Worm (Caenorhabditis elegans): ENCODE data around the gene pals-31.

The pals-31 gene

DNA sequence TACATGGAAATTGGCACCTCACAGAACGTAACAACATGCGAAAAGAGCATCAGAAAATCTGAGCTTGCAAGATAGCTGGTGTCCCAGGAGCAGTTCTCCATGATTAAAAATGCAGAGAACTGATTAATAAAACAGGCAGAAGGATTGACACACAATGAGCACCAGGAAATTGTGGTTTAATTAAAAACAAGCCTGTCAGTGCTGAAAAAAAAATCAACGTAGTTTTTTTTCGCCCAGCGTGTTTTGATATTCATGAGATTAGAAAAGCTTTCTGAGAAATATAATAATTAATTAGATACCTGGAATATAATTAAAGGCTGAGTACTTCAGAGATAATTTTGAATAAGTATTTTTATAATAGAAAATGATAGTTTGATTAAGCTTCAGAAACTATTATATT lies 21.3 kb downstream of the pals-31 start, which contains the start of gene srh-246:
TSS of gene srh-246 (minus strand) at position 101 of the 400 bp plus-strand sequence.
- TF ChIP-seq ceh-13 (GFP tag; optimal IDR thresholded peaks at IDR 0.05) = no peak
- TF ChIP-seq scrt-1 (GFP tag; IDR thresholded peaks at IDR 0.05) = no peak
- TF ChIP-seq tra-4 (tag; optimal IDR thresholded peaks at IDR 0.05) = no peak
- TF ChIP-seq ceh-36 (tag; optimal IDR thresholded peaks at IDR 0.05) = no peak
- no peak for TF ChIP-seq hnd-1 (tag; optimal IDR thresholded peaks at IDR 0.05)

DNA sequence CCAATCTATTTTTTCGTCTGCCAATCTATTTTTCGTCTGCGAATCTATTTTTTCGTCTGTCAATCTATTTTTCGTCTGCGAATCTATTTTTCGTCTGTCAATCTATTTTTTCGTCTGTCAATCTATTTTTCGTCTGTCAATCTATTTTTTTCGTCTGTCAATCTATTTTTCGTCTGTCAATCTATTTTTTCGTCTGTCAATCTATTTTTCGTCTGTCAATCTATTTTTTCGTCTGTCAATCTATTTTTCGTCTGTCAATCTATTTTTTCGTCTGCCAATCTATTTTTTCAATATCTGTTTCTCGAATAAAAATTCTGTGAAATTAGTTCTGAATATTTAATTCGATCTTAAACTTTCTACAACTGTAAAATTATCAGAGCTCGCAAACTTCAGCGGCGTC lies 21.8 kb downstream of the pals-31 start:
- TF ChIP-seq tbx-37 (GFP tag; conservative IDR thresholded peaks at IDR 0.05) (peak; percentile 75), tbx-11 (GFP tag; IDR thresholded peaks at IDR 0.05) (peak; percentile 45; the same call in 1 of the 2 replicates)

DNA sequence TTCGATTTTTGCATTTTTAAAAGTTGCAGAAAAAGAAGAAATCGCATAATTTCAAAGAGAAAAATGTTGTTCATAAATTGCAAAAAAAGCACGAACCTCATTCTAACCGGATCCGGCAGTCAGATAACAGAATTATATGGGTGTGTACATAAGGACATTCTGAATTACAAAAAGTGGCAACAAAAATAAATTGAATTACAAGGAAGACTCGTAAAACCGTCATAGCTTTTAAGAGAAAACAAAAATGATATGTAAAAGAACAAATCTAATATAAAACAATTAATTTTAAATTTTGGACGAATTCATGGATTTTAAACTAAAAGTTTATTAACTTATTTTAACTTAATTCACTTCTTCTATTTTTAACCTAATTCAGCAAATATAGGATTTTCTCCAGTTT lies 23.8 kb downstream of the pals-31 start, which contains the start of gene F31F4.17:
TSS of gene F31F4.17 (minus strand) at position 101 of the 400 bp plus-strand sequence.
- TF ChIP-seq tbx-37 (GFP tag; conservative IDR thresholded peaks at IDR 0.05) (no peak), ceh-13 (GFP tag; optimal IDR thresholded peaks at IDR 0.05) (no peak), sea-1 (GFP tag; conservative IDR thresholded peaks at IDR 0.05) (no peak), hmbx-1 (tag; optimal IDR thresholded peaks at IDR 0.05) (no peak), scrt-1 (GFP tag; IDR thresholded peaks at IDR 0.05) (no peak), tra-4 (tag; optimal IDR thresholded peaks at IDR 0.05) (no peak), aly-1 (tag; optimal IDR thresholded peaks at IDR 0.05) (no peak), flt-1 (GFP tag; IDR thresholded peaks at IDR 0.05) (no peak), ama-1 (optimal IDR thresholded peaks at IDR 0.05) (no peak), pes-1 (GFP tag; IDR thresholded peaks at IDR 0.05) (no peak), tbx-11 (GFP tag; IDR thresholded peaks at IDR 0.05) (no peak), hmg-4 (GFP tag; optimal IDR thresholded peaks at IDR 0.05) (no peak), B0310.2 (tag; optimal IDR thresholded peaks at IDR 0.05) (no peak), ets-7 (tag; optimal IDR thresholded peaks at IDR 0.05) (no peak), ceh-36 (tag; optimal IDR thresholded peaks at IDR 0.05) (no peak), F13C5.2 (tag; optimal IDR thresholded peaks at IDR 0.05) (no peak), hnd-1 (tag; optimal IDR thresholded peaks at IDR 0.05) (no peak)

DNA sequence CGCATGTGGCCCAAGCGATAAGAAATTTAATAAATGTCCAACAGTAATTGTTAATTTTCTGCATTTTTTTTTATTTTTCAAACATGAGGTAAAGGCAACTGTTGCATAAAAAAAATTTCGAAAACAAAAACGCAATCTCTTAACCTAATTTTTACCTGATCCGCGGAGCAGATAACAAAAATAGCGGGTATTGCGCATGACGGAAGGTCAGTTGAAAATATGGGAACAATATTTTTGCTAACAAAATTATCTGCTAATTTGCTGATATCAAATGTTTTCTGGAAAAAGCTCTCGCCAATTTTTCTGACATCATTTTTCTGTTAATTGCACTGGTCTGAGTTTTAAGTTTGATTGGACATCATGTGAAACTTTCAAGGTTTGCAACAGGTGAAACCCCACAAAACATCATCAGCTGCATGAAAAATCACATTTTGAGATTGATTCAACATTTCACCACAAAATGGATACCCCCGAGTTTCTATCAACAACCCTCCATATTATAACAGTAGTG lies 28.0 kb downstream of the pals-31 start, which contains the start of the genes F31F4.11 and srh-266:
TSS of gene F31F4.11 (minus strand) at position 101 of the 511 bp plus-strand sequence.
TSS of gene srh-266 (plus strand) at position 461 of the 511 bp plus-strand sequence.
- TF ChIP-seq ceh-36 (tag; optimal IDR thresholded peaks at IDR 0.05) (no peak), sea-1 (GFP tag; conservative IDR thresholded peaks at IDR 0.05) (no peak), ceh-13 (GFP tag; optimal IDR thresholded peaks at IDR 0.05) (no peak), ama-1 (optimal IDR thresholded peaks at IDR 0.05) (no peak), aly-1 (tag; optimal IDR thresholded peaks at IDR 0.05) (no peak), hmg-4 (GFP tag; optimal IDR thresholded peaks at IDR 0.05) (no peak), tbx-37 (GFP tag; conservative IDR thresholded peaks at IDR 0.05) (no peak), hnd-1 (tag; optimal IDR thresholded peaks at IDR 0.05) (no peak), tra-4 (tag; optimal IDR thresholded peaks at IDR 0.05) (no peak), F13C5.2 (tag; optimal IDR thresholded peaks at IDR 0.05) (no peak), pes-1 (GFP tag; IDR thresholded peaks at IDR 0.05) (no peak), ets-7 (tag; optimal IDR thresholded peaks at IDR 0.05) (no peak), B0310.2 (tag; optimal IDR thresholded peaks at IDR 0.05) (no peak), scrt-1 (GFP tag; IDR thresholded peaks at IDR 0.05) (no peak), tbx-11 (GFP tag; IDR thresholded peaks at IDR 0.05) (no peak), flt-1 (GFP tag; IDR thresholded peaks at IDR 0.05) (no peak), hmbx-1 (tag; optimal IDR thresholded peaks at IDR 0.05) (no peak)

DNA sequence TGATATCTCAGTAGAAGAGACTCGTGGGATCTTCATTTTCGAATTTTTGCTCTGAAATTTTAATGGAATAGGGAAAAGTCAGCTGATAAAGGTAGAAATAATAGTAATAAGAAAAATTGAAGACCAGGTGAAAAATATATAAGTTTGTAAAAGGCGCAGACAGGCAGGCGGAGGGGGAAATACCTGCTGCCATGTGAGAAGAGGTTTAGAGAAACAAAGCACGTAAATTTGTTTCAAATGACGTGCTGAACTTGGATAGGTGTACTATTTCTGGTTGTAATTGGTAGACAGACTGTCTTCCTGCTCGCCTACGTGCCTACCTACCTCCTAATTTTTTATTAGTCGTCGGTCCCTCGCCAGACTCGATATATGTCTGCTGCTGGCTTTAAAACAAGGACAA lies 31.1 kb downstream of the pals-31 start, which contains the start of gene nhr-180:
TSS of gene nhr-180 (minus strand) at position 52 of the 400 bp plus-strand sequence.
- TF ChIP-seq flt-1 (GFP tag; IDR thresholded peaks at IDR 0.05) (no peak), ama-1 (optimal IDR thresholded peaks at IDR 0.05) (no peak), hnd-1 (tag; optimal IDR thresholded peaks at IDR 0.05) (no peak), hmbx-1 (tag; optimal IDR thresholded peaks at IDR 0.05) (no peak), F13C5.2 (tag; optimal IDR thresholded peaks at IDR 0.05) (no peak), pes-1 (GFP tag; IDR thresholded peaks at IDR 0.05) (no peak), hmg-4 (GFP tag; optimal IDR thresholded peaks at IDR 0.05) (no peak), sea-1 (GFP tag; conservative IDR thresholded peaks at IDR 0.05) (no peak), ceh-36 (tag; optimal IDR thresholded peaks at IDR 0.05) (no peak), tra-4 (tag; optimal IDR thresholded peaks at IDR 0.05) (no peak), scrt-1 (GFP tag; IDR thresholded peaks at IDR 0.05) (no peak), tbx-11 (GFP tag; IDR thresholded peaks at IDR 0.05) (no peak), B0310.2 (tag; optimal IDR thresholded peaks at IDR 0.05) (no peak), aly-1 (tag; optimal IDR thresholded peaks at IDR 0.05) (no peak), tbx-37 (GFP tag; conservative IDR thresholded peaks at IDR 0.05) (no peak)

DNA sequence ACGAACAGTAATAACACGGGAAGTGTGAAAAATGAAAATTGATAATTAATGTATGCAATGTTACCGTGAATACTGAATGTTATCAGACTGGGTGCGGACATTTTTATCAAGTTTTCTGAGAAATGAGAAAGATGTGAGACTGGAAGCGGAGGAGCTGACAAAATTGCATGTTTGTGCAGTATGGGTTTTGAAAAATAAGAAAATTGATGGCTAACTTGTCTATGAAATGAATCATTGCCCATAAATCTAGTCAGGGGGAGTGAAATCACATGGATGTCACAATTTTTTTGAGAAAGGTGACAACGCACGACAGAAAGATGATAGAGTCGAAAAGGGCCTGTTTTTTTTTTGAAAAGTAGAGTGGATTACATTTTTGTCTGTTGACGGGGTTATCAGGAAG lies 35.0 kb downstream of the pals-31 start, which contains the start of gene sru-24:
TSS of gene sru-24 (minus strand) at position 101 of the 400 bp plus-strand sequence.
- TF ChIP-seq ceh-13 (GFP tag; optimal IDR thresholded peaks at IDR 0.05) (no peak), tbx-37 (GFP tag; conservative IDR thresholded peaks at IDR 0.05) (no peak), tbx-11 (GFP tag; IDR thresholded peaks at IDR 0.05) (no peak), hmg-4 (GFP tag; optimal IDR thresholded peaks at IDR 0.05) (no peak), scrt-1 (GFP tag; IDR thresholded peaks at IDR 0.05) (no peak), ama-1 (optimal IDR thresholded peaks at IDR 0.05) (no peak), aly-1 (tag; optimal IDR thresholded peaks at IDR 0.05) (no peak), tra-4 (tag; optimal IDR thresholded peaks at IDR 0.05) (no peak), pes-1 (GFP tag; IDR thresholded peaks at IDR 0.05) (no peak), sea-1 (GFP tag; conservative IDR thresholded peaks at IDR 0.05) (no peak), hnd-1 (tag; optimal IDR thresholded peaks at IDR 0.05) (no peak), flt-1 (GFP tag; IDR thresholded peaks at IDR 0.05) (no peak), B0310.2 (tag; optimal IDR thresholded peaks at IDR 0.05) (no peak), ets-7 (tag; optimal IDR thresholded peaks at IDR 0.05) (no peak), hmbx-1 (tag; optimal IDR thresholded peaks at IDR 0.05) (no peak), F13C5.2 (tag; optimal IDR thresholded peaks at IDR 0.05) (no peak), ceh-36 (tag; optimal IDR thresholded peaks at IDR 0.05) (no peak)

DNA sequence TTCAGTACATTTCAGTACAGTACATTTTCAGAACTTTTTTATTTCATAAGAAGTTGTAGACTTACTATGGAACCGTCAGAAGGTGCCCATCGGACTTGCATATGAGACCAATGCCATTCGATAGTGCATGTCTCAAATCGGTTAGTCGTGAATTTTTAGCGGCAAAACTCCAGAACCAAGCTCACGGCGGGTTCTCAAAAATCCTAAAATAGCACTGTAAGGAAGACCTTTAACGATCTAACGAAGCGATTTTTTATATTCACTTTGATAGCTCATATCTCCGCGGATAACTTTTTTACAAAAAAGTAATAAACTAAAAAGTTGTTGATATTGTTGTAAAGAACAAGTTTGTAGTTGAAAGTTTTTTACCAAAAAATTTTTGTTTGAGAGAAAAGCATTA lies 37.8 kb downstream of the pals-31 start, which contains the start of gene sru-25:
TSS of gene sru-25 (minus strand) at position 101 of the 400 bp plus-strand sequence.
- no peak for TF ChIP-seq flt-1 (GFP tag; IDR thresholded peaks at IDR 0.05)
- no peak for TF ChIP-seq tbx-37 (GFP tag; conservative IDR thresholded peaks at IDR 0.05)
- no peak for TF ChIP-seq B0310.2 (tag; optimal IDR thresholded peaks at IDR 0.05)
- no peak for TF ChIP-seq hmbx-1 (tag; optimal IDR thresholded peaks at IDR 0.05)
- no peak for TF ChIP-seq F13C5.2 (tag; optimal IDR thresholded peaks at IDR 0.05)
- no peak for TF ChIP-seq aly-1 (tag; optimal IDR thresholded peaks at IDR 0.05)
- TF ChIP-seq tra-4 (tag; optimal IDR thresholded peaks at IDR 0.05) = no peak
- TF ChIP-seq ceh-36 (tag; optimal IDR thresholded peaks at IDR 0.05) = no peak
- TF ChIP-seq hnd-1 (tag; optimal IDR thresholded peaks at IDR 0.05) = no peak
- TF ChIP-seq ets-7 (tag; optimal IDR thresholded peaks at IDR 0.05) = no peak
- no peak for TF ChIP-seq ceh-13 (GFP tag; optimal IDR thresholded peaks at IDR 0.05)
- TF ChIP-seq pes-1 (GFP tag; IDR thresholded peaks at IDR 0.05) = no peak
